Worm (Caenorhabditis elegans): ENCODE measurements around the gene Y47D7A.12.
"Not testable (repeated sequence)": the region's sequence is repeated elsewhere in the genome, so short reads cannot be mapped to it uniquely, and the experiment has no call there.

Gene Y47D7A.12

ce11 chrV:4429576-4429975 is at the start of gene Y47D7A.12:
Y47D7A.12 (minus strand) TSS chrV:4429676.
- TF ChIP-seq ceh-82 (tag; optimal IDR thresholded peaks at IDR 0.05), result no peak
- no peak for TF ChIP-seq R02D3.7 (tag; optimal IDR thresholded peaks at IDR 0.05)
- no peak for TF ChIP-seq fos-1 (tag; optimal IDR thresholded peaks at IDR 0.05)
- TF ChIP-seq ZK546.5 (tag; optimal IDR thresholded peaks at IDR 0.05), result no peak
- TF ChIP-seq lin-39 (tag; optimal IDR thresholded peaks at IDR 0.05), result no peak
- TF ChIP-seq ztf-1 (GFP tag; conservative IDR thresholded peaks at IDR 0.05), result no peak
- no peak for TF ChIP-seq lin-13 (GFP tag; optimal IDR thresholded peaks at IDR 0.05)
- TF ChIP-seq Y55F3AM.14 (GFP tag; optimal IDR thresholded peaks at IDR 0.05), result no peak
- no peak for TF ChIP-seq egl-27 (tag; optimal IDR thresholded peaks at IDR 0.05)
- no peak for TF ChIP-seq nhr-237 (tag; optimal IDR thresholded peaks at IDR 0.05)
- TF ChIP-seq nhr-25 (tag; optimal IDR thresholded peaks at IDR 0.05), result no peak
- no peak for TF ChIP-seq alr-1 (tag; optimal IDR thresholded peaks at IDR 0.05)
- no peak for TF ChIP-seq nhr-6 (tag; optimal IDR thresholded peaks at IDR 0.05)
- no peak for TF ChIP-seq sma-9 (GFP tag; optimal IDR thresholded peaks at IDR 0.05)
- TF ChIP-seq sma-9 (tag; optimal IDR thresholded peaks at IDR 0.05), result no peak

- TF ChIP-seq zag-1, peb-1, R02D3.7 (tag; optimal IDR thresholded peaks at IDR 0.05): not testable (repeated sequence)
Observed at ce11 chrV:4474543-4474942, 45.1 kb upstream of the Y47D7A.12 start, which contains the start of gene str-35. str-35 (plus strand) TSS chrV:4474843.

- TF ChIP-seq nhr-10 (tag; optimal IDR thresholded peaks at IDR 0.05), result no peak
- no peak for TF ChIP-seq F13H6.1 (tag; optimal IDR thresholded peaks at IDR 0.05)
- no peak for TF ChIP-seq nhr-12 (tag; optimal IDR thresholded peaks at IDR 0.05)
- no peak for TF ChIP-seq dmd-4 (tag; optimal IDR thresholded peaks at IDR 0.05)
Observed at ce11 chrV:4471065-4471464, 41.6 kb upstream of the Y47D7A.12 start, which contains the start of gene T08H10.3. T08H10.3 (plus strand) TSS chrV:4471365.

- TF ChIP-seq nhr-237 (tag; optimal IDR thresholded peaks at IDR 0.05) (no peak), elt-3 (tag; optimal IDR thresholded peaks at IDR 0.05) (no peak), ztf-4 (tag; optimal IDR thresholded peaks at IDR 0.05) (no peak)
Observed at ce11 chrV:4454634-4455033, 25.2 kb upstream of the Y47D7A.12 start, which contains the start of gene gnrr-5. gnrr-5 (minus strand) TSS chrV:4454734.

ce11 chrV:4450523-4451089 is 21.1 kb upstream of the Y47D7A.12 start, which contains the start of gene rft-2:
rft-2 (minus strand) TSS chrV:4450563.
- TF ChIP-seq blmp-1 (tag; optimal IDR thresholded peaks at IDR 0.05; ENCODE audit: insufficient read depth) (no peak), R02D3.7 (tag; optimal IDR thresholded peaks at IDR 0.05) (no peak), nhr-237 (tag; optimal IDR thresholded peaks at IDR 0.05) (no peak), fos-1 (tag; optimal IDR thresholded peaks at IDR 0.05) (peak; percentile 53), nhr-23 (tag; optimal IDR thresholded peaks at IDR 0.05) (no peak), unc-39 (tag; optimal IDR thresholded peaks at IDR 0.05) (no peak), aly-2 (tag; optimal IDR thresholded peaks at IDR 0.05) (no peak), crh-2 (tag; optimal IDR thresholded peaks at IDR 0.05) (peak; percentile 55), elt-3 (tag; optimal IDR thresholded peaks at IDR 0.05) (no peak), dmd-4 (tag; optimal IDR thresholded peaks at IDR 0.05) (no peak), nhr-77 (tag; optimal IDR thresholded peaks at IDR 0.05) (no peak), nhr-6 (tag; optimal IDR thresholded peaks at IDR 0.05) (no peak), lin-11 (tag; optimal IDR thresholded peaks at IDR 0.05) (no peak), egl-27 (tag; optimal IDR thresholded peaks at IDR 0.05) (no peak), lin-13 (GFP tag; optimal IDR thresholded peaks at IDR 0.05) (peak; percentile 62), F13H6.1 (tag; optimal IDR thresholded peaks at IDR 0.05) (no peak), nhr-11 (tag; optimal IDR thresholded peaks at IDR 0.05) (no peak), lsy-2 (tag; optimal IDR thresholded peaks at IDR 0.05) (peak; percentile 49 to 81), alr-1 (tag; optimal IDR thresholded peaks at IDR 0.05) (no peak), mbf-1 (tag; optimal IDR thresholded peaks at IDR 0.05) (no peak), sem-4 (tag; optimal IDR thresholded peaks at IDR 0.05) (peak; percentile 46), mab-5 (tag; optimal IDR thresholded peaks at IDR 0.05) (peak; percentile 11), ZK546.5 (tag; optimal IDR thresholded peaks at IDR 0.05) (no peak), snpc-4 (tag; optimal IDR thresholded peaks at IDR 0.05) (no peak), zag-1 (tag; optimal IDR thresholded peaks at IDR 0.05) (no peak), nhr-12 (tag; optimal IDR thresholded peaks at IDR 0.05) (no peak), ztf-4 (tag; optimal IDR thresholded peaks at IDR 0.05) (no peak), unc-55 (GFP tag; optimal IDR thresholded peaks at IDR 0.05) (peak; percentile 80), Y55F3AM.14 (GFP tag; optimal IDR thresholded peaks at IDR 0.05) (peak; percentile 32), nhr-25 (tag; optimal IDR thresholded peaks at IDR 0.05) (peak; percentile 31), nhr-129 (tag; optimal IDR thresholded peaks at IDR 0.05) (no peak), lin-39 (tag; optimal IDR thresholded peaks at IDR 0.05) (no peak), ceh-82 (tag; optimal IDR thresholded peaks at IDR 0.05) (no peak), peb-1 (tag; optimal IDR thresholded peaks at IDR 0.05) (no peak), gmeb-1 (tag; optimal IDR thresholded peaks at IDR 0.05) (peak; percentile 96), ztf-1 (GFP tag; conservative IDR thresholded peaks at IDR 0.05) (no peak), ceh-16 (tag; optimal IDR thresholded peaks at IDR 0.05) (no peak), ama-1 (optimal IDR thresholded peaks at IDR 0.05) (no peak), sma-9 (GFP tag; optimal IDR thresholded peaks at IDR 0.05) (no peak), sma-9 (tag; optimal IDR thresholded peaks at IDR 0.05) (no peak), elt-1 (tag; optimal IDR thresholded peaks at IDR 0.05) (no peak)
